Worm (Caenorhabditis elegans) whole organism, L1 larva: ENCODE results near the gene sdpn-1.

Source experiments
- ceh-82 ChIP-seq, 3 experiments: fragments of 150-350 bp in 1 of 3; sonication (generic microtip) in 2 of 3; optimal IDR thresholded peaks; 2 replicates each; lab custom pipeline; 2014 to 2017; ENCODE audit warnings: missing biosample characterization in 3 of 3, missing genetic modification characterization in 3 of 3
- mdl-1 ChIP-seq, 2 experiments: fragments of 150-350 bp; optimal IDR thresholded peaks; 2 replicates each; lab custom pipeline; 2014 to 2017; ENCODE audit warnings: missing biosample characterization in 2 of 2, missing genetic modification characterization in 2 of 2, inconsistent platforms in 1 of 2
- skn-1 ChIP-seq: fragments of 150-350 bp; optimal IDR thresholded peaks from 2 replicates; lab custom pipeline; 2014; ENCODE audit warnings: missing biosample characterization, missing genetic modification characterization

DNA sequence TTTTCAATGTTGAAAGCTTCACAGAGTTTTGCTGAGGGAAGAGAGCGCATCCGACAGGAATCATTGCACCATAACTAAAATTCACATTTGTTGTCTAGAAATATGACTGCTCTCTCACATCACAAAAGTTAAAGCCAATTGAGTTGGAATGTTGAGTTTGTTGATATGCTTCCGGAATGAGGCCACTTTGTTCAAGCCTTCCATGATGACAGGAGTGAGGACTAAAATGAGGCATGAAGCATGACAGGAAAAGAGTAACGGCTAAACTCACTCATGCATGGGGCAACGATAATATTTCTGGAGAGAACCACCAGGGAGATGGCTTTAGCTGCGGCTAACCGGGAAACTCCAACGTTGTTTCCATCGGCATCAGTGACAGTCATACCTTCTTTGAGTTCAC is 41.6 kb downstream of the sdpn-1 start:
- TF ChIP-seq ceh-82 (tag; optimal IDR thresholded peaks at IDR 0.05; lab: Kevin White, UChicago) (no peak), mdl-1 (tag; optimal IDR thresholded peaks at IDR 0.05; lab: Kevin White, UChicago) (no peak), skn-1 (tag; lab: Kevin White, UChicago) (no peak)
